Worm (Caenorhabditis elegans) whole organism, late embryonic: ENCODE data around the gene F54H5.3.

Experiments used
- ama-1 ChIP-seq: fragments of 150-350 bp; optimal IDR thresholded peaks from 2 replicates; lab custom pipeline; 2014
- ceh-31 ChIP-seq: sonication (generic microtip); optimal IDR thresholded peaks from 2 replicates; lab custom pipeline; 2016; ENCODE audit warnings: missing genetic modification characterization, missing compliant biosample characterization
- hlh-6 ChIP-seq: sonication (generic microtip); optimal IDR thresholded peaks from 2 replicates; lab custom pipeline; 2016; ENCODE audit warnings: missing genotype, missing genetic modification characterization, missing compliant biosample characterization
- hlh-8 ChIP-seq: sonication (generic microtip); optimal IDR thresholded peaks from 2 replicates; lab custom pipeline; 2016; ENCODE audit warnings: missing genotype, missing genetic modification characterization, missing compliant biosample characterization
- nhr-11 ChIP-seq: fragments of 150-350 bp; optimal IDR thresholded peaks from 2 replicates; lab custom pipeline; 2014; ENCODE audit warnings: missing biosample characterization, missing genetic modification characterization
- pha-4 ChIP-seq: fragments of 150-350 bp; optimal IDR thresholded peaks from 2 replicates; lab custom pipeline; 2018; ENCODE audit warnings: missing biosample characterization, missing genetic modification reagents, missing genetic modification characterization
- ttx-3 ChIP-seq: sonication (generic microtip); optimal IDR thresholded peaks from 2 replicates; lab custom pipeline; 2016; ENCODE audit warnings: missing genetic modification reagents, missing genetic modification characterization, missing compliant biosample characterization

DNA sequence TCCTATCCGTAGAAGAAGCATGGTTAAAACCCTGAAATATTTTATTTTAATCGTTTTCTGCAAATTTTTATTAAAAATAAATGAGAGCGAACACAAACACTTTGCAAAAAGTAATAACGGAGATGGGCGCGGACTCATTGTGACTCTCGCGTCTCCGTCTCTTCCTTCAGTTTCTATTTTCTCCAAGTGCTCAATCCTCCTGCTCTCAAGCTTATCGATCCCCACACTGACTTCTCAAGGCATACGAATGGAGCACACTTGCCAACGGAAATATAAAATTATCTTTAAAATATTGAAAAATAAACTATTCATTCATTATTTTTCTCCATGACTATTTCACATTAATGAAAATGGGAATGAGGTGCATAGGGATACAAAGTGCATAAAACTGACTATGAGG lies 23.9 kb upstream of the F54H5.3 start, which contains the start of gene dnj-8:
- TF ChIP-seq ceh-31 (tag; lab: Kevin White, UChicago) (no peak), hlh-8 (tag; lab: Kevin White, UChicago) (no peak), ttx-3 (tag; lab: Kevin White, UChicago) (no peak), hlh-6 (tag; lab: Kevin White, UChicago) (no peak), ama-1 (lab: Kevin White, UChicago) (no peak), nhr-11 (tag; lab: Kevin White, UChicago) (no peak), pha-4 (tag; lab: Kevin White, UChicago) (no peak)
